Fruit fly (Drosophila melanogaster) whole organism, larva: ENCODE data around the gene Pp1-Y2.

Experiments used
- noc ChIP-seq: fragments of 200-800 bp; sonication (Bioruptor generic); optimal IDR thresholded peaks from 3 replicates; lab custom pipeline; 2019; ENCODE audit warnings: missing biosample characterization, mild to moderate bottlenecking, missing genetic modification characterization, moderate library complexity

Pp1-Y2 gene

dm6 chrY:3540622-3541021 lies at the start of gene Pp1-Y2:
Pp1-Y2 (minus strand) TSS chrY:3540722.
- TF ChIP-seq noc (tag; lab: Kevin White, UChicago): no peak

DNA sequence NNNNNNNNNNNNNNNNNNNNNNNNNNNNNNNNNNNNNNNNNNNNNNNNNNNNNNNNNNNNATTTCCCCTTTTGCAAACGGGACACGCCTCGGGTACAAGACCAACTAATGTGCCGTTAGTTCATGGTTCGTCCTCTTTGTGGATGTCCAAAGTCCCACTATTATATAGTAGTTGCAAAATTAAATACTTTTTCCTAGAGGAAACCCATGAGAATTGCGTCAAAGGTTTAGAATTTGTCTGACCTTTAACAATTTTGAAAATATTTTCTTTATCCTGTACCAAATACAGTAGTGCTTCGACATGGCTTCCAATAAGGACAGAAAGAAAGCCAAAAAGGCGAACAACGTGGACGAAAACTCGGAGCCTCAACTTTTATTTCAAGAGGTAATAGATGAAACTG lies 20.9 kb upstream of the Pp1-Y2 start, which contains the start of gene ORY:
Gene ORY, plus strand, starts transcription at position 301 of the 400 bp plus-strand sequence.
- no peak for TF ChIP-seq noc (tag; lab: Kevin White, UChicago)
